Worm (Caenorhabditis elegans): Measurements from ENCODE around the gene pigg-1.
A peak's percentile ranks its signal among the peaks of the same experiment; 100 is the strongest.

pigg-1 gene

DNA sequence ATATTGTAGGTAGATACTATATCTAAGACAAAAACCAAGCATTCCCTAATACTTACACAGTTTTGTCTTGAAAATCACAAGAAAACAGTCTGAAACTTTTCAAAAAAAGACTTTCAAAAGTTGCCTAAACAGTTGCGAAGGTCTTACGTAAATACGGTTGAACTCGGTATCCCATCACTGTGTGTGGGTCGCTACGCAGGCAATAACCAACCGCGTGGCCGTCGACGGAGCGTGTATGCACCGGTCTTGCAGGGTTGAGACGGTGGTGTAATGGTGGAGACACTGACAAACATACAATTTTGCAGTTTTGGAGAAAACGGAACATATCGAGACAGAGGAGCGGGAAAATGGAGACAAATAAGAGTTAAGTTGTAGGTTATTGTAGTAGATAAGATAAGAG lies 38.8 kb downstream of the pigg-1 start, which contains the start of gene iff-2 (continued):
- peak; percentile 97 to 98 for TF ChIP-seq lsy-2 (tag; optimal IDR thresholded peaks at IDR 0.05)
- TF ChIP-seq nhr-77 (tag; optimal IDR thresholded peaks at IDR 0.05) = peak; percentile 99
- TF ChIP-seq ceh-62 (tag; optimal IDR thresholded peaks at IDR 0.05) = no peak

DNA sequence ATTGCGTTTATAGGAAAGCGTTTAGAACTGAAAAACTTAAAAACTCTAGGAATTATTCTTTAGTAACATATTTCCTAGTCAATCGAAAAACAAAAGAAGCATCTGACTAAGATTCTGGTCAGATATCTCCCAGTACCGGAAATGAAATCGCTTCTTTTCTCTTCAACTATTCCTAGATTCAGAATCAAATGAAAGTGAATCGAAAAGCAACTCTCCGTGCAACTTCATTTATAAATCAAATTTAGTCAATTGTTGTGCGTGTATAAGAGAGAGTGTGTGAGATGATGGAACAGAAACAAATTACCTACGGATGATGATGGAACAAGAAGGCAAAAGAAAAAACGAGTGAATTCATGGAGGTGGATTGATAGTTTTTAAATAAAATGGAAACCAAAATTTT lies 40.9 kb downstream of the pigg-1 start:
- TF ChIP-seq ces-1 (GFP tag; optimal IDR thresholded peaks at IDR 0.05) (peak; percentile 82), unc-130 (GFP tag; optimal IDR thresholded peaks at IDR 0.05) (no peak), fkh-10 (GFP tag; optimal IDR thresholded peaks at IDR 0.05) (peak; percentile 99), lsy-2 (tag; optimal IDR thresholded peaks at IDR 0.05) (peak in 1 of 2 experiments; percentile 34), hlh-11 (tag; optimal IDR thresholded peaks at IDR 0.05) (no peak), nhr-77 (tag; optimal IDR thresholded peaks at IDR 0.05) (no peak), ama-1 (optimal IDR thresholded peaks at IDR 0.05) (peak; percentile 31)

DNA sequence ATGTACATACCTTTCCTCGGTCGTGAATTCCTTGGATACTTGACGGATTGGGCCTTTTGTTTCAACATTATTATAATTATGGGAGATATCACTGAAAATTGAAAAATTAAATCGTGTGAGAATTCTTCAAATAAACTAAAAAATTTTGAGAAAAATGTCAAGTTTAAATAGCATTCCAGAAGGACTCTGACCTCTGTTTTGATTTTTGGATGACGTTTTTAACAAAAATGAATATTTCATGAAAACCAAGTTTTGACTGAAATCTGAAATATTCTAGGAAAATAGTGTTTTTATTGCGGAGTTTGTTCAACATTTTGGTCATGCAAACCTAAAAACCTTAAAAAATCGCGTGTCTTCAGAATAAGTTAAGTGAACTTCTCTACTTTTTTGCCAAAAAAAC lies 43.9 kb downstream of the pigg-1 start, which contains the start of gene glb-27:
glb-27 (minus strand) TSS at position 101 of the 400 bp plus-strand sequence.
- TF ChIP-seq dve-1 (tag; optimal IDR thresholded peaks at IDR 0.05; ENCODE audit: insufficient read depth) (no peak), ceh-32 (tag; optimal IDR thresholded peaks at IDR 0.05; ENCODE audit: poor library complexity) (no peak), arid-1 (GFP tag; conservative IDR thresholded peaks at IDR 0.05) (no peak), tra-1 (GFP tag; IDR thresholded peaks at IDR 0.05) (no peak), mep-1 (tag; optimal IDR thresholded peaks at IDR 0.05) (no peak), dmd-6 (GFP tag; IDR thresholded peaks at IDR 0.05) (no peak), hmg-1.1 (GFP tag; IDR thresholded peaks at IDR 0.05) (no peak), T26A8.4 (GFP tag; IDR thresholded peaks at IDR 0.05) (no peak), aly-2 (tag; optimal IDR thresholded peaks at IDR 0.05) (no peak), mdl-1 (tag; optimal IDR thresholded peaks at IDR 0.05) (no peak), zag-1 (tag; optimal IDR thresholded peaks at IDR 0.05) (no peak), fos-1 (tag; optimal IDR thresholded peaks at IDR 0.05) (no peak), unc-39 (tag; optimal IDR thresholded peaks at IDR 0.05) (no peak), ztf-7 (tag; optimal IDR thresholded peaks at IDR 0.05) (no peak), ctbp-1 (GFP tag; IDR thresholded peaks at IDR 0.05) (no peak), dpl-1 (GFP tag; optimal IDR thresholded peaks at IDR 0.05) (no peak)

DNA sequence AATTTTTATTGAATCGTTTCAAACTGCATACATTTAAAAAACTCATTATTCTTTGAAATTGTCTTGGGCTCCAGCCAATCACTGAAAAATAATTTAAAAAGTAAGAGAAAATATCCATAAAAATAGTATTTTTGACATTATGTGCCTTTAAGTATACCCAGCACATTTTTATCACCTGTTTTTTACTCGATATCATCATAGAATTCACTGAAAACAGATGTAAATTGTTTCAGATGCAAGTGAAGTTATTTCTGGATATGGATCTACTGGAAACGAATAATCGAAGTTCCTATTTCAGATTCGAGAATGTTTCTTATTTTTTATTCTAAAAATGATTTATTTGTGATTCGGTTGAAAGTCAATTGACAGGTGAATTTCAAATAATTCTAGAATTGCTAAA lies 45.5 kb downstream of the pigg-1 start:
- no peak for TF ChIP-seq zip-11 (GFP tag; IDR thresholded peaks at IDR 0.05)
- TF ChIP-seq ceh-28 (tag; optimal IDR thresholded peaks at IDR 0.05) = no peak
- no peak for TF ChIP-seq spr-1 (tag; optimal IDR thresholded peaks at IDR 0.05)
- no peak for TF ChIP-seq lin-15B (tag; optimal IDR thresholded peaks at IDR 0.05)
- TF ChIP-seq mep-1 (tag; optimal IDR thresholded peaks at IDR 0.05) = no peak
- no peak for TF ChIP-seq madf-9 (GFP tag; conservative IDR thresholded peaks at IDR 0.05)
- no peak for TF ChIP-seq ztf-7 (tag; optimal IDR thresholded peaks at IDR 0.05)
- no peak for TF ChIP-seq egl-27 (tag; optimal IDR thresholded peaks at IDR 0.05)
- no peak for TF ChIP-seq F10B5.3 (tag; optimal IDR thresholded peaks at IDR 0.05)
- TF ChIP-seq hif-1 (tag; optimal IDR thresholded peaks at IDR 0.05) = no peak
- no peak for TF ChIP-seq F26F4.8 (GFP tag; conservative IDR thresholded peaks at IDR 0.05)
- TF ChIP-seq T20F7.1 (GFP tag; optimal IDR thresholded peaks at IDR 0.05) = no peak
- TF ChIP-seq gei-8 (GFP tag; optimal IDR thresholded peaks at IDR 0.05) = no peak

DNA sequence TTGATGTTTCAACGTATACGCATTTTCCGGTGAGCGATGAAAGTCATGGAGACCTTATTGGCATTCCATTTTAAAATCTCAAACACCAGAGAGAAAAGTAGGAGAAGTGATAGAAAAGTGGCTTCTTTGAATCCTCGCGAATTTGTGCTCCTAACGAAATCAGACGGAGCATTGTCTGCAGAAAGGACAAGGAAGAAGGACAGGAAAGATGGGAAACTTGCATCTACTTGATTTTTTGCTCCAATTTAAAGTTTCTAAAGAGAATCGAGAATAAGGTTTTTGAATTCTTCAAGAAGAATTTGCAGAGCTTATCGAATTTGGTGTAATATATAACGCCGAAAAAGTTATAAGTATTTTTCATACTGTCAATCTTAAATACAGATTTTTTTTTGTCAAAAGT lies 49.0 kb downstream of the pigg-1 start:
- TF ChIP-seq fkh-10 (GFP tag; optimal IDR thresholded peaks at IDR 0.05) (peak; percentile 56), duxl-1 (tag; optimal IDR thresholded peaks at IDR 0.05; ENCODE audit: poor library complexity) (no peak), ces-1 (GFP tag; optimal IDR thresholded peaks at IDR 0.05) (peak; percentile 20)

Data from whole organism, L4 larva.